Fruit fly (Drosophila melanogaster) whole organism, embryonic: ENCODE measurements around the gene CG43658.

Source experiments
- BEAF-32 ChIP-seq: fragments of 200-800 bp; sonication (Bioruptor generic); optimal IDR thresholded peaks from 3 replicates; lab custom pipeline; 2017; ENCODE audit warnings: missing biosample characterization, missing genetic modification characterization, mild to moderate bottlenecking, moderate library complexity, missing genetic modification reagents
- BtbVII ChIP-seq: fragments of 200-800 bp; sonication (Bioruptor generic); optimal IDR thresholded peaks from 3 replicates; lab custom pipeline; 2017; ENCODE audit warnings: missing biosample characterization, mild to moderate bottlenecking, missing genetic modification characterization
- CG11456 ChIP-seq: fragments of 200-800 bp; sonication (Bioruptor generic); IDR thresholded peaks from 3 replicates; pipeline ENCODE4 v1.3.6; 2022; ENCODE audit warnings: missing biosample characterization, missing genetic modification characterization
- CG12155 ChIP-seq: fragments of 200-800 bp; sonication (Bioruptor generic); optimal IDR thresholded peaks from 3 replicates; lab custom pipeline; 2016; ENCODE audit warnings: missing biosample characterization, missing genetic modification characterization
- CG12744 ChIP-seq: fragments of 200-800 bp; sonication (Bioruptor generic); optimal IDR thresholded peaks from 2 replicates; lab custom pipeline; 2016; ENCODE audit warnings: missing biosample characterization, missing genetic modification characterization
- CG13424 ChIP-seq: fragments of 200-800 bp; sonication (Bioruptor generic); optimal IDR thresholded peaks from 2 replicates; lab custom pipeline; 2019; ENCODE audit warnings: missing biosample characterization, mild to moderate bottlenecking, missing genetic modification characterization, moderate library complexity
- CG15601 ChIP-seq: fragments of 200-800 bp; sonication (Bioruptor generic); optimal IDR thresholded peaks from 3 replicates; lab custom pipeline; 2019; ENCODE audit warnings: missing biosample characterization, mild to moderate bottlenecking, missing genetic modification characterization, moderate library complexity
- CG16815 ChIP-seq: fragments of 200-800 bp; sonication (Bioruptor generic); optimal IDR thresholded peaks from 3 replicates; lab custom pipeline; 2017; ENCODE audit warnings: missing biosample characterization, mild to moderate bottlenecking, missing genetic modification characterization
- CG17612 ChIP-seq: fragments of 200-800 bp; sonication (Bioruptor generic); IDR thresholded peaks from 2 replicates; pipeline ENCODE4 v1.3.6; 2022; ENCODE audit warnings: missing biosample characterization, missing genetic modification characterization
- CG17829 ChIP-seq: fragments of 200-800 bp; optimal IDR thresholded peaks from 2 replicates; lab custom pipeline; 2019; ENCODE audit warnings: missing biosample characterization, mild to moderate bottlenecking, missing genetic modification characterization, moderate library complexity
- CG31441 ChIP-seq: fragments of 200-800 bp; sonication (Bioruptor generic); IDR thresholded peaks from 2 replicates; pipeline ENCODE4 v1.3.6; 2022; ENCODE audit warnings: missing biosample characterization, missing genetic modification characterization
- CG7745 ChIP-seq: fragments of 200-800 bp; sonication (Bioruptor generic); optimal IDR thresholded peaks from 2 replicates; lab custom pipeline; 2018; ENCODE audit warnings: missing biosample characterization, mild to moderate bottlenecking, missing genetic modification characterization, moderate library complexity
- CHES-1-like ChIP-seq: fragments of 200-800 bp; sonication (Bioruptor generic); optimal IDR thresholded peaks from 2 replicates; lab custom pipeline; 2016; ENCODE audit warnings: missing biosample characterization, missing genetic modification characterization
- Dll ChIP-seq: fragments of 200-800 bp; sonication (Bioruptor generic); IDR thresholded peaks from 4 replicates; pipeline ENCODE4 v1.3.6; 2022; ENCODE audit warnings: missing biosample characterization, missing genetic modification characterization; ENCODE audit not compliant: partially characterized antibody
- Ets97D ChIP-seq: fragments of 200-800 bp; sonication (Bioruptor generic); optimal IDR thresholded peaks from 3 replicates; lab custom pipeline; 2016; ENCODE audit warnings: missing biosample characterization, missing genetic modification characterization
- H2.0 ChIP-seq: fragments of 200-800 bp; sonication (Bioruptor generic); IDR thresholded peaks from 2 replicates; pipeline ENCODE4 v1.3.6; 2022; ENCODE audit warnings: missing biosample characterization, missing genetic modification characterization
- HLHmδ ChIP-seq: fragments of 200-800 bp; sonication (Bioruptor generic); optimal IDR thresholded peaks from 2 replicates; lab custom pipeline; 2018; ENCODE audit warnings: missing biosample characterization, mild to moderate bottlenecking, missing genetic modification characterization, moderate library complexity
- HmgD ChIP-seq: fragments of 200-800 bp; sonication (Bioruptor generic); optimal IDR thresholded peaks from 3 replicates; lab custom pipeline; 2016; ENCODE audit warnings: missing biosample characterization, missing genetic modification characterization
- Myb ChIP-seq: fragments of 200-800 bp; sonication (Bioruptor generic); optimal IDR thresholded peaks from 2 replicates; lab custom pipeline; 2016; ENCODE audit warnings: missing biosample characterization, missing genetic modification characterization
- Nf-YB ChIP-seq: fragments of 200-800 bp; sonication (Bioruptor generic); optimal IDR thresholded peaks from 3 replicates; lab custom pipeline; 2019; ENCODE audit warnings: missing biosample characterization, mild to moderate bottlenecking, missing genetic modification characterization, moderate library complexity
- Stat92E ChIP-seq, 3 experiments: fragments of >200 bp in 2 of 3; fragments of 200-800 bp in 1 of 3; sonication (Bioruptor generic) in 1 of 3; optimal IDR thresholded peaks; 2 replicates each; lab custom pipeline; 2017 to 2019; ENCODE audit warnings: missing biosample characterization in 3 of 3, missing genetic modification characterization in 3 of 3, mild to moderate bottlenecking in 1 of 3, moderate library complexity in 1 of 3
- Vsx1 ChIP-seq: fragments of 200-800 bp; sonication (Bioruptor generic); optimal IDR thresholded peaks from 2 replicates; lab custom pipeline; 2017; ENCODE audit warnings: missing biosample characterization, mild to moderate bottlenecking, missing genetic modification characterization, missing genetic modification reagents
- Xrp1 ChIP-seq: fragments of 200-800 bp; sonication (Bioruptor generic); IDR thresholded peaks from 2 replicates; pipeline ENCODE4 v1.3.6; 2022; ENCODE audit warnings: missing biosample characterization, missing genetic modification characterization
- YL-1 ChIP-seq: fragments of 200-800 bp; sonication (Bioruptor generic); optimal IDR thresholded peaks from 3 replicates; lab custom pipeline; 2017; ENCODE audit warnings: missing biosample characterization, mild to moderate bottlenecking, missing genetic modification characterization
- al ChIP-seq: fragments of 200-800 bp; sonication (Bioruptor generic); IDR thresholded peaks from 2 replicates; pipeline ENCODE4 v1.3.6; 2022; ENCODE audit warnings: missing biosample characterization, missing genetic modification characterization
- ase ChIP-seq: fragments of 200-800 bp; sonication (Bioruptor generic); IDR thresholded peaks from 3 replicates; pipeline ENCODE4 v1.3.6; 2022; ENCODE audit warnings: missing biosample characterization, missing genetic modification characterization
- cato ChIP-seq: fragments of 200-800 bp; sonication (Bioruptor generic); optimal IDR thresholded peaks from 2 replicates; lab custom pipeline; 2016; ENCODE audit warnings: missing biosample characterization, missing genetic modification characterization, borderline replicate concordance
- ci ChIP-seq: fragments of 200-800 bp; sonication (Bioruptor generic); IDR thresholded peaks from 3 replicates; pipeline ENCODE4 v1.3.6; 2022; ENCODE audit warnings: missing biosample characterization, missing genetic modification characterization
- cwo ChIP-seq: fragments of 200-800 bp; sonication (Bioruptor generic); optimal IDR thresholded peaks from 3 replicates; lab custom pipeline; 2017; ENCODE audit warnings: missing biosample characterization, missing genetic modification characterization, mild to moderate bottlenecking, moderate library complexity, missing genetic modification reagents
- fd64A ChIP-seq: fragments of 200-800 bp; sonication (Bioruptor generic); optimal IDR thresholded peaks from 3 replicates; lab custom pipeline; 2018; ENCODE audit warnings: missing biosample characterization, mild to moderate bottlenecking, missing genetic modification characterization
- her ChIP-seq: fragments of 200-800 bp; sonication (Bioruptor generic); optimal IDR thresholded peaks from 2 replicates; lab custom pipeline; 2016; ENCODE audit warnings: missing biosample characterization, missing genetic modification characterization
- jigr1 ChIP-seq: fragments of 200-800 bp; sonication (Bioruptor generic); IDR thresholded peaks from 3 replicates; pipeline ENCODE4 v1.3.6; 2022; ENCODE audit warnings: missing biosample characterization, missing genetic modification characterization
- kay ChIP-seq: fragments of 200-800 bp; sonication (Bioruptor generic); optimal IDR thresholded peaks from 2 replicates; lab custom pipeline; 2016; ENCODE audit warnings: missing biosample characterization, missing genetic modification characterization
- maf-S ChIP-seq: fragments of 200-800 bp; sonication (Bioruptor generic); optimal IDR thresholded peaks from 2 replicates; lab custom pipeline; 2016; ENCODE audit warnings: missing biosample characterization, missing genetic modification characterization
- mld ChIP-seq: fragments of 200-800 bp; sonication (Bioruptor generic); IDR thresholded peaks from 3 replicates; pipeline ENCODE4 v1.3.6; 2022; ENCODE audit warnings: missing biosample characterization, missing genetic modification characterization; ENCODE audit not compliant: partially characterized antibody
- nmo ChIP-seq: fragments of 200-800 bp; sonication (Bioruptor generic); optimal IDR thresholded peaks from 2 replicates; lab custom pipeline; 2018; ENCODE audit warnings: missing biosample characterization, mild to moderate bottlenecking, missing genetic modification characterization, moderate library complexity
- pho ChIP-seq: fragments of 200-800 bp; sonication (Bioruptor generic); optimal IDR thresholded peaks from 2 replicates; lab custom pipeline; 2016; ENCODE audit warnings: missing biosample characterization, missing genetic modification characterization
- prd ChIP-seq, 3 experiments: fragments of >200 bp in 2 of 3; fragments of 200-800 bp in 1 of 3; sonication (Bioruptor generic) in 1 of 3; optimal IDR thresholded peaks in 2 of 3; IDR thresholded peaks in 1 of 3; 2 replicates in 2 of 3; 3 replicates in 1 of 3; pipeline versions ENCODE4 v1.3.6 to Lab custom; 2017 to 2022; ENCODE audit warnings: missing biosample characterization in 1 of 3, missing genetic modification characterization in 1 of 3
- psq ChIP-seq: fragments of 200-800 bp; sonication (Bioruptor generic); optimal IDR thresholded peaks from 2 replicates; lab custom pipeline; 2017; ENCODE audit warnings: missing biosample characterization, missing genetic modification characterization
- pum ChIP-seq: fragments of 200-800 bp; sonication (Bioruptor generic); optimal IDR thresholded peaks from 2 replicates; lab custom pipeline; 2016; ENCODE audit warnings: missing biosample characterization, missing genetic modification characterization
- salm ChIP-seq: fragments of 200-800 bp; sonication (Bioruptor generic); optimal IDR thresholded peaks from 2 replicates; lab custom pipeline; 2018; ENCODE audit warnings: missing biosample characterization, mild to moderate bottlenecking, missing genetic modification characterization
- schlank ChIP-seq: fragments of 200-800 bp; sonication (Bioruptor generic); optimal IDR thresholded peaks from 2 replicates; lab custom pipeline; 2018; ENCODE audit warnings: missing biosample characterization, mild to moderate bottlenecking, missing genetic modification characterization
- sens ChIP-seq: fragments of 200-800 bp; sonication (Bioruptor generic); peaks from one replicate; lab custom pipeline; 2016; ENCODE audit warnings: missing biosample characterization, missing genetic modification characterization
- sens-2 ChIP-seq: fragments of 200-800 bp; sonication (Bioruptor generic); IDR thresholded peaks from 2 replicates; pipeline ENCODE4 v1.3.6; 2022; ENCODE audit warnings: missing biosample characterization, missing genetic modification characterization
- sisA ChIP-seq: fragments of 200-800 bp; sonication (Bioruptor generic); IDR thresholded peaks from 2 replicates; pipeline ENCODE4 v1.3.6; 2022; ENCODE audit warnings: missing biosample characterization, missing genetic modification characterization
- slp2 ChIP-seq: fragments of 200-800 bp; sonication (Bioruptor generic); optimal IDR thresholded peaks from 2 replicates; lab custom pipeline; 2016; ENCODE audit warnings: missing biosample characterization, missing genetic modification characterization
- unc-4 ChIP-seq: fragments of 200-800 bp; sonication (Bioruptor generic); IDR thresholded peaks from 2 replicates; pipeline ENCODE4 v1.3.6; 2022; ENCODE audit warnings: missing biosample characterization, missing genetic modification characterization; ENCODE audit not compliant: partially characterized antibody
- yki ChIP-seq: fragments of >200 bp; optimal IDR thresholded peaks from 3 replicates; lab custom pipeline; 2018
- z ChIP-seq: fragments of 200-800 bp; sonication (Bioruptor generic); IDR thresholded peaks from 3 replicates; pipeline ENCODE4 v1.3.6; 2022; ENCODE audit warnings: missing biosample characterization, missing genetic modification characterization

The CG43658 gene

DNA sequence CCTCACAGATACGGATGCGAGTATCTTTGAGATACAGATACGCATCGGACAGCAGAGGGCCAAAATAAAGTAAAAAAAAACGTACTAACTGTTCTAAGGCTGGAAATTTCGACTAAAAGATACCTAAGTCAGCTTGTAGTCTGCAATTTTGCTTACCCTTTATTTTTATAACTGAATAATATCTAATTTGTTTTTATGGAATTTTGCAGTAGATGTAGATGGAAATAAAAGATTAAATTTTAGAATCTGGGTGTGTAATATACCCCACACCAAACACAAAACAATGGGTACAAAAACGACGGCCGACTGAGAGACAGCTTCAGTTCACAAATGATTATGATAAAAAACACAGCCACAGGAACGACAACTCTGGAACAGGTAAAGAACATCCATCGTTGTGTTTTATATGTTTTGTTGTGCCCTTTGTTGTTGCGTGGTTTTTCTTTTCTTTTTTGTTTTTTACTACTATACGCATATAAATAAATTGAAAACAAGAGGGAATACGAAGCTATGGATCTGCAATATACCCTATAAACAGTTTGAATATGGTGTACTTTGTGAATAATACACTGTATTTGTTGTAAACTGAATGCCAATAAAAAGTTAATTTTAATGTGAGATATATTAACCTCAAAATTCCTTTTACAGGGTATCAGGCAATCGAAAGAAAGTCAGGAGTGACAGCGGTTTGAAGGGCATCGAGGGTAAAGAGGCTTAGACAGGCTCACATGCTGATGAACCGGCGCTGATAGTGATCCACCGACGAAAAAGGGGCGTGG, 50.7 kb downstream of the CG43658 start (continued):
- no peak for TF ChIP-seq slp2 (GFP tag; lab: Kevin White, UChicago)
- TF ChIP-seq kay, result no peak
- no peak for TF ChIP-seq HmgD (GFP tag; lab: Kevin White, UChicago)
- no peak for TF ChIP-seq Myb
- TF ChIP-seq CG16815 (GFP tag; lab: Kevin White, UChicago), result peak; percentile 54
- TF ChIP-seq CG13424, result peak; percentile 19
- peak in 1 of 3 experiments; percentile 25 for TF ChIP-seq Stat92E (GFP tag; optimal IDR thresholded peaks at IDR 0.05; lab: Kevin White, UChicago)
- no peak for TF ChIP-seq Vsx1
- no peak for TF ChIP-seq psq (GFP tag; lab: Kevin White, UChicago)
- TF ChIP-seq sisA (GFP tag; lab: Robert Waterston, UW), result peak; percentile 55
- peak; percentile 39 for TF ChIP-seq maf-S (GFP tag; lab: Kevin White, UChicago)
- TF ChIP-seq HLHmδ, result no peak
- TF ChIP-seq CHES-1-like, result peak; percentile 30
- TF ChIP-seq nmo (GFP tag; lab: Kevin White, UChicago), result peak; percentile 69
- no peak for TF ChIP-seq Ets97D (GFP tag; lab: Kevin White, UChicago)
- no peak for TF ChIP-seq YL-1 (GFP tag; lab: Kevin White, UChicago)
- no peak for TF ChIP-seq CG7745 (tag; lab: Kevin White, UChicago)
- TF ChIP-seq CG12744 (GFP tag; lab: Kevin White, UChicago), result no peak
- no peak for TF ChIP-seq CG11456 (GFP tag; lab: Robert Waterston, UW)
- peak; percentile 22; the same call in 1 of the 2 replicates for TF ChIP-seq sens-2 (GFP tag; lab: Robert Waterston, UW)
- peak; percentile 24 for TF ChIP-seq Nf-YB
- TF ChIP-seq salm (tag; lab: Kevin White, UChicago), result no peak
- TF ChIP-seq yki (lab: Kevin White, UChicago), result no peak
- no peak for TF ChIP-seq prd (optimal IDR thresholded peaks at IDR 0.05; lab: Kevin White, UChicago)
- peak; percentile 78 for TF ChIP-seq prd (GFP tag; IDR thresholded peaks at IDR 0.05; lab: Robert Waterston, UW)
- TF ChIP-seq mld, result no peak
- TF ChIP-seq CG15601 (tag; lab: Kevin White, UChicago), result peak; percentile 55
- peak; percentile 96 for TF ChIP-seq sens (GFP tag; lab: Kevin White, UChicago)
- no peak for TF ChIP-seq cwo (GFP tag; lab: Kevin White, UChicago)
- TF ChIP-seq CG31441, result peak; percentile 66
- TF ChIP-seq ase (GFP tag; lab: Robert Waterston, UW), result peak; percentile 52; the same call in 1 of the 3 replicates
- no peak for TF ChIP-seq BEAF-32
- peak; percentile 44; the same call in 1 of the 2 replicates for TF ChIP-seq H2.0 (GFP tag; lab: Robert Waterston, UW)
- TF ChIP-seq al, result no peak
- peak; percentile 76 for TF ChIP-seq CG17829 (tag; lab: Kevin White, UChicago)
- peak; percentile 53 for TF ChIP-seq pum (GFP tag; lab: Kevin White, UChicago)
- no peak for TF ChIP-seq schlank (tag; lab: Kevin White, UChicago)
- TF ChIP-seq Xrp1, result peak; percentile 69
- peak; percentile 8 for TF ChIP-seq CG12155 (GFP tag; lab: Kevin White, UChicago)
- TF ChIP-seq Dll (GFP tag; lab: Robert Waterston, UW), result no peak
- peak; percentile 75 for TF ChIP-seq ci (GFP tag; lab: Robert Waterston, UW)
- TF ChIP-seq fd64A (GFP tag; lab: Kevin White, UChicago), result no peak
- TF ChIP-seq jigr1 (GFP tag; lab: Robert Waterston, UW), result peak; percentile 6; the same call in 1 of the 3 replicates
- no peak for TF ChIP-seq cato (GFP tag; lab: Kevin White, UChicago)
- TF ChIP-seq BtbVII (GFP tag; lab: Kevin White, UChicago), result no peak
- TF ChIP-seq CG17612, result no peak
- no peak for TF ChIP-seq pho (GFP tag; lab: Kevin White, UChicago)
- TF ChIP-seq unc-4 (GFP tag; lab: Robert Waterston, UW), result no peak
- TF ChIP-seq her, result no peak
- no peak for TF ChIP-seq z (GFP tag; lab: Robert Waterston, UW)
